Fruit fly (Drosophila melanogaster) whole organism, embryonic: ENCODE measurements around the gene CG6330.

Experiments
- Ada2b ChIP-seq: fragments of 200-800 bp; sonication (Bioruptor generic); IDR thresholded peaks from 2 replicates; pipeline ENCODE4 v1.3.6; 2022; ENCODE audit warnings: missing biosample characterization, missing genetic modification characterization
- Adf1 ChIP-seq: fragments of 200-800 bp; sonication (Bioruptor generic); IDR thresholded peaks from 2 replicates; pipeline ENCODE4 v1.3.6; 2022; ENCODE audit warnings: missing biosample characterization, missing genetic modification characterization
- BtbVII ChIP-seq: fragments of 200-800 bp; sonication (Bioruptor generic); optimal IDR thresholded peaks from 3 replicates; lab custom pipeline; 2017; ENCODE audit warnings: missing biosample characterization, mild to moderate bottlenecking, missing genetic modification characterization
- CG10366 ChIP-seq: fragments of 200-800 bp; sonication (Bioruptor generic); IDR thresholded peaks from 2 replicates; pipeline ENCODE4 v1.3.6; 2022; ENCODE audit warnings: missing biosample characterization, missing genetic modification characterization
- CG12299 ChIP-seq: fragments of 200-800 bp; sonication (Bioruptor generic); optimal IDR thresholded peaks from 2 replicates; lab custom pipeline; 2018; ENCODE audit warnings: missing biosample characterization, mild to moderate bottlenecking, missing genetic modification characterization
- CG12942 ChIP-seq: fragments of 200-800 bp; sonication (Bioruptor generic); optimal IDR thresholded peaks from 3 replicates; lab custom pipeline; 2016; ENCODE audit warnings: missing biosample characterization, missing genetic modification characterization
- CG13123 ChIP-seq: fragments of 200-800 bp; sonication (Bioruptor generic); optimal IDR thresholded peaks from 2 replicates; lab custom pipeline; 2016; ENCODE audit warnings: missing biosample characterization, missing genetic modification characterization
- CG13894 ChIP-seq: fragments of 200-800 bp; sonication (Bioruptor generic); optimal IDR thresholded peaks from 3 replicates; lab custom pipeline; 2018; ENCODE audit warnings: missing biosample characterization, mild to moderate bottlenecking, missing genetic modification characterization, moderate library complexity
- CG15073 ChIP-seq: fragments of 200-800 bp; sonication (Bioruptor generic); optimal IDR thresholded peaks from 2 replicates; lab custom pipeline; 2016; ENCODE audit warnings: missing biosample characterization, missing genetic modification characterization
- CG1647 ChIP-seq: fragments of 200-800 bp; sonication (Bioruptor generic); optimal IDR thresholded peaks from 3 replicates; lab custom pipeline; 2016; ENCODE audit warnings: missing biosample characterization, missing genetic modification characterization
- CG32772 ChIP-seq: fragments of 200-800 bp; sonication (Bioruptor generic); IDR thresholded peaks from 2 replicates; pipeline ENCODE4 v1.3.6; 2022; ENCODE audit warnings: missing biosample characterization, missing genetic modification characterization
- CG34376 ChIP-seq: fragments of 200-800 bp; sonication (Bioruptor generic); optimal IDR thresholded peaks from 2 replicates; lab custom pipeline; 2018; ENCODE audit warnings: missing biosample characterization, mild to moderate bottlenecking, missing genetic modification characterization
- CG4328 ChIP-seq: fragments of 200-800 bp; sonication (Bioruptor generic); optimal IDR thresholded peaks from 3 replicates; lab custom pipeline; 2017; ENCODE audit warnings: missing biosample characterization, missing genetic modification reagents, missing genetic modification characterization
- CG4424 ChIP-seq: fragments of 200-800 bp; sonication (Bioruptor generic); optimal IDR thresholded peaks from 3 replicates; lab custom pipeline; 2016; ENCODE audit warnings: missing biosample characterization, missing genetic modification characterization
- CG4707 ChIP-seq: fragments of 200-800 bp; sonication (Bioruptor generic); optimal IDR thresholded peaks from 2 replicates; lab custom pipeline; 2018; ENCODE audit warnings: missing biosample characterization, mild to moderate bottlenecking, missing genetic modification characterization, moderate library complexity
- CG4730 ChIP-seq: fragments of 200-800 bp; sonication (Bioruptor generic); IDR thresholded peaks from 2 replicates; pipeline ENCODE4 v1.3.6; 2022; ENCODE audit warnings: missing biosample characterization, missing genetic modification characterization
- CG5180 ChIP-seq: fragments of 200-800 bp; sonication (Bioruptor generic); optimal IDR thresholded peaks from 3 replicates; lab custom pipeline; 2017; ENCODE audit warnings: missing biosample characterization, missing genetic modification characterization, mild to moderate bottlenecking, moderate library complexity, missing genetic modification reagents
- CG6654 ChIP-seq: fragments of 200-800 bp; sonication (Bioruptor generic); optimal IDR thresholded peaks from 2 replicates; lab custom pipeline; 2017; ENCODE audit warnings: missing biosample characterization, mild to moderate bottlenecking, missing genetic modification characterization
- CG7372 ChIP-seq: fragments of 200-800 bp; sonication (Bioruptor generic); IDR thresholded peaks from 2 replicates; pipeline ENCODE4 v1.3.6; 2022; ENCODE audit warnings: missing biosample characterization, missing genetic modification characterization
- CG7987 ChIP-seq: fragments of 200-800 bp; sonication (Bioruptor generic); optimal IDR thresholded peaks from 2 replicates; lab custom pipeline; 2018; ENCODE audit warnings: missing biosample characterization, mild to moderate bottlenecking, missing genetic modification characterization, moderate library complexity
- CG8281 ChIP-seq: fragments of 200-800 bp; sonication (Bioruptor generic); optimal IDR thresholded peaks from 2 replicates; lab custom pipeline; 2018; ENCODE audit warnings: missing biosample characterization, mild to moderate bottlenecking, missing genetic modification characterization, moderate library complexity
- CG8290 ChIP-seq, 3 experiments: fragments of 200-800 bp; sonication (Bioruptor generic); optimal IDR thresholded peaks; 2 replicates each; lab custom pipeline; 2016 to 2019; ENCODE audit warnings: missing biosample characterization in 3 of 3, missing genetic modification characterization in 3 of 3, mild to moderate bottlenecking in 2 of 3, moderate library complexity in 1 of 3
- Doc3 ChIP-seq: fragments of 200-800 bp; sonication (Bioruptor generic); IDR thresholded peaks from 3 replicates; pipeline ENCODE4 v1.3.6; 2022; ENCODE audit warnings: missing biosample characterization, missing genetic modification characterization; ENCODE audit not compliant: partially characterized antibody
- Hr78 ChIP-seq, 2 experiments: fragments of 200-800 bp in 1 of 2; fragments of >200 bp in 1 of 2; sonication (Bioruptor generic) in 1 of 2; optimal IDR thresholded peaks; 2 replicates each; lab custom pipeline; 2017 to 2019; ENCODE audit warnings: missing biosample characterization in 2 of 2, missing genetic modification characterization in 2 of 2, mild to moderate bottlenecking in 1 of 2, moderate library complexity in 1 of 2
- Lhr ChIP-seq: fragments of 200-800 bp; sonication (Bioruptor generic); optimal IDR thresholded peaks from 3 replicates; lab custom pipeline; 2017; ENCODE audit warnings: mild to moderate bottlenecking, missing biosample characterization, missing genetic modification reagents, missing genetic modification characterization
- NC2α ChIP-seq: fragments of 200-800 bp; sonication (Bioruptor generic); optimal IDR thresholded peaks from 2 replicates; lab custom pipeline; 2016; ENCODE audit warnings: missing biosample characterization, missing genetic modification characterization
- Optix ChIP-seq: fragments of 200-800 bp; sonication (Bioruptor generic); IDR thresholded peaks from 3 replicates; pipeline ENCODE4 v1.3.6; 2022; ENCODE audit warnings: missing biosample characterization, missing genetic modification characterization
- Scr ChIP-seq: fragments of 200-800 bp; sonication (Bioruptor generic); IDR thresholded peaks from 2 replicates; pipeline ENCODE4 v1.3.6; 2022; ENCODE audit warnings: missing biosample characterization, missing genetic modification characterization; ENCODE audit not compliant: partially characterized antibody
- Side ChIP-seq: fragments of 200-800 bp; sonication (Bioruptor generic); optimal IDR thresholded peaks from 2 replicates; lab custom pipeline; 2016; ENCODE audit warnings: missing biosample characterization, missing genetic modification characterization
- Sry-δ ChIP-seq: fragments of 200-800 bp; sonication (Bioruptor generic); optimal IDR thresholded peaks from 2 replicates; lab custom pipeline; 2016; ENCODE audit warnings: missing biosample characterization, missing genetic modification characterization
- cad ChIP-seq: fragments of >200 bp; optimal IDR thresholded peaks from 2 replicates; lab custom pipeline; 2017; ENCODE audit warnings: missing biosample characterization, missing genetic modification characterization
- chn ChIP-seq: fragments of 200-800 bp; sonication (Bioruptor generic); optimal IDR thresholded peaks from 2 replicates; lab custom pipeline; 2016; ENCODE audit warnings: missing biosample characterization, missing genetic modification characterization
- corto ChIP-seq: fragments of 200-800 bp; sonication (Bioruptor generic); optimal IDR thresholded peaks from 2 replicates; lab custom pipeline; 2016; ENCODE audit warnings: missing biosample characterization, mild to moderate bottlenecking, missing genetic modification characterization, moderate library complexity
- crol ChIP-seq: fragments of 200-800 bp; sonication (Bioruptor generic); IDR thresholded peaks from 2 replicates; pipeline ENCODE4 v1.3.6; 2022; ENCODE audit warnings: missing biosample characterization, missing genetic modification characterization
- dan ChIP-seq: fragments of 200-800 bp; sonication (Bioruptor generic); IDR thresholded peaks from 2 replicates; pipeline ENCODE4 v1.3.6; 2022; ENCODE audit warnings: missing biosample characterization, missing genetic modification characterization
- ftz-f1 ChIP-seq: fragments of 200-800 bp; sonication (Bioruptor generic); optimal IDR thresholded peaks from 2 replicates; lab custom pipeline; 2016; ENCODE audit warnings: missing biosample characterization, missing genetic modification characterization
- gce ChIP-seq: fragments of 200-800 bp; sonication (Bioruptor generic); IDR thresholded peaks from 3 replicates; pipeline ENCODE4 v1.3.6; 2022; ENCODE audit warnings: missing biosample characterization, missing genetic modification characterization
- gcm ChIP-seq: fragments of 200-800 bp; sonication (Bioruptor generic); optimal IDR thresholded peaks from 2 replicates; lab custom pipeline; 2019; ENCODE audit warnings: missing biosample characterization, mild to moderate bottlenecking, missing genetic modification characterization, moderate library complexity
- hb ChIP-seq: fragments of 200-800 bp; sonication (Bioruptor generic); IDR thresholded peaks from 3 replicates; pipeline ENCODE4 v1.3.6; 2022; ENCODE audit warnings: missing biosample characterization, missing genetic modification characterization; ENCODE audit not compliant: partially characterized antibody
- inv ChIP-seq: fragments of 200-800 bp; sonication (Bioruptor generic); IDR thresholded peaks from 2 replicates; pipeline ENCODE4 v1.3.6; 2022; ENCODE audit warnings: missing biosample characterization, missing genetic modification characterization; ENCODE audit not compliant: partially characterized antibody
- lola ChIP-seq, 3 experiments: fragments of >200 bp in 2 of 3; fragments of 200-800 bp in 1 of 3; sonication (Bioruptor generic) in 1 of 3; optimal IDR thresholded peaks; 2 replicates each; lab custom pipeline; 2017 to 2019; ENCODE audit warnings: missing biosample characterization in 3 of 3, missing genetic modification characterization in 3 of 3, mild to moderate bottlenecking in 1 of 3, moderate library complexity in 1 of 3
- maf-S ChIP-seq: fragments of 200-800 bp; sonication (Bioruptor generic); optimal IDR thresholded peaks from 2 replicates; lab custom pipeline; 2016; ENCODE audit warnings: missing biosample characterization, missing genetic modification characterization
- otp ChIP-seq: fragments of 200-800 bp; sonication (Bioruptor generic); IDR thresholded peaks from 3 replicates; pipeline ENCODE4, ENCODE4 v1.3.6; 2022; ENCODE audit warnings: missing biosample characterization, missing genetic modification characterization
- repo ChIP-seq: fragments of 200-800 bp; sonication (Bioruptor generic); optimal IDR thresholded peaks from 2 replicates; lab custom pipeline; 2016; ENCODE audit warnings: missing biosample characterization, missing genetic modification characterization
- sens ChIP-seq: fragments of 200-800 bp; sonication (Bioruptor generic); peaks from one replicate; lab custom pipeline; 2016; ENCODE audit warnings: missing biosample characterization, missing genetic modification characterization
- sisA ChIP-seq: fragments of 200-800 bp; sonication (Bioruptor generic); IDR thresholded peaks from 2 replicates; pipeline ENCODE4 v1.3.6; 2022; ENCODE audit warnings: missing biosample characterization, missing genetic modification characterization
- slp2 ChIP-seq: fragments of 200-800 bp; sonication (Bioruptor generic); optimal IDR thresholded peaks from 2 replicates; lab custom pipeline; 2016; ENCODE audit warnings: missing biosample characterization, missing genetic modification characterization
- stwl ChIP-seq: fragments of 200-800 bp; sonication (Bioruptor generic); optimal IDR thresholded peaks from 3 replicates; lab custom pipeline; 2018; ENCODE audit warnings: missing biosample characterization, mild to moderate bottlenecking, missing genetic modification characterization, moderate library complexity
- tna ChIP-seq: fragments of 200-800 bp; sonication (Bioruptor generic); IDR thresholded peaks from 2 replicates; pipeline ENCODE4 v1.3.6; 2022; ENCODE audit warnings: missing biosample characterization, missing genetic modification characterization; ENCODE audit not compliant: partially characterized antibody
- trem ChIP-seq: fragments of 200-800 bp; optimal IDR thresholded peaks from 3 replicates; lab custom pipeline; 2019; ENCODE audit warnings: missing biosample characterization, mild to moderate bottlenecking, missing genetic modification characterization, moderate library complexity

CG6330 gene

DNA sequence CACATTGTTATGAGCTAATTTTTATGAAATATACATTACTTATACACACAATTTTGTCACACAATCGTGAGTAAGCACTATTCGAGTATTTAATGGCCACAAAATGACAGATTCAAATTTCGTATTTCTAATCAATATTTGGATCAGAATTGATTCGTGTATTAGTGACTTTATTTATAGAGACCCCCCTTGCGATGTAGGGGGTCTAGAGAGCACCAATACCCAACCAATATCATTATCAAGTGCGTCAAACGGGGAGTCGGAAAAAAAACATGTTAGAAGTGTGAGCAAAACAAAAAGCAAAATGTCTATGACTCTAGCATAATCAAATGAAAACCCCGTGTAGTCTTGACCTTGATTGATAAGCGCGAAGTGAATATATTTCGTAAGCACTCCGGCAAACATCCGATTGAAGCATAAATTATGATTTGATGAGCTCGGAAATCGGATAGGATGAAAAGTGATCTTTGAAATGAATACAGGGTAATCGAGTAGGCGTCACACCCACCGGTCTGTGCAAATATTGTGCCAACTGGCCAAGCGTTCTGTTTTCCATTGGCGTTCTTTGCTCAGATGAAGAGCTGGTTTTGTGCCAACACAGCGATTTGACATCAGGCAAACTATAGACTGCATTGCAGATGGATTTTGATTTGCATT, 6.0 kb downstream of the CG6330 start (continued):
- TF ChIP-seq CG7372 (no peak), CG13894 (tag; lab: Kevin White, UChicago) (peak; percentile 10), hb (GFP tag; lab: Robert Waterston, UW) (no peak), lola (GFP tag; optimal IDR thresholded peaks at IDR 0.05; lab: Kevin White, UChicago) (no peak), NC2α (GFP tag; lab: Kevin White, UChicago) (no peak), Ada2b (GFP tag; lab: Robert Waterston, UW) (no peak), CG5180 (no peak), Doc3 (GFP tag; lab: Robert Waterston, UW) (no peak), repo (no peak), CG8290 (GFP tag; optimal IDR thresholded peaks at IDR 0.05; lab: Kevin White, UChicago) (no peak), CG8290 (tag; optimal IDR thresholded peaks at IDR 0.05; lab: Kevin White, UChicago) (peak in 1 of 2 experiments; percentile 57), CG10366 (GFP tag; lab: Robert Waterston, UW) (no peak), CG1647 (GFP tag; lab: Kevin White, UChicago) (peak; percentile 7), chn (GFP tag; lab: Kevin White, UChicago) (peak; percentile 24), crol (GFP tag; lab: Robert Waterston, UW) (no peak), ftz-f1 (GFP tag; lab: Kevin White, UChicago) (peak; percentile 65), Optix (GFP tag; lab: Robert Waterston, UW) (no peak), CG8281 (tag; lab: Kevin White, UChicago) (no peak), gce (GFP tag; lab: Robert Waterston, UW) (no peak), Lhr (no peak), Sry-δ (GFP tag; lab: Kevin White, UChicago) (peak; percentile 13), CG4328 (GFP tag; lab: Kevin White, UChicago) (no peak), slp2 (GFP tag; lab: Kevin White, UChicago) (no peak), otp (GFP tag; lab: Robert Waterston, UW) (no peak), maf-S (GFP tag; lab: Kevin White, UChicago) (peak; percentile 12), CG15073 (no peak), corto (GFP tag; lab: Kevin White, UChicago) (no peak), sens (GFP tag; lab: Kevin White, UChicago) (no peak), BtbVII (peak; percentile 43), stwl (tag; lab: Kevin White, UChicago) (no peak), Side (GFP tag; lab: Kevin White, UChicago) (no peak), CG32772 (GFP tag; lab: Robert Waterston, UW) (no peak), Scr (no peak), sisA (GFP tag; lab: Robert Waterston, UW) (no peak), inv (GFP tag; lab: Robert Waterston, UW) (no peak), CG12942 (GFP tag; lab: Kevin White, UChicago) (no peak), CG4424 (GFP tag; lab: Kevin White, UChicago) (no peak), dan (GFP tag; lab: Robert Waterston, UW) (no peak), cad (GFP tag; lab: Kevin White, UChicago) (no peak), tna (no peak), gcm (GFP tag; lab: Kevin White, UChicago) (no peak), CG34376 (peak; percentile 90), CG4707 (no peak), Hr78 (GFP tag; optimal IDR thresholded peaks at IDR 0.05; lab: Kevin White, UChicago) (no peak), Adf1 (GFP tag; lab: Robert Waterston, UW) (no peak), CG13123 (GFP tag; lab: Kevin White, UChicago) (no peak), CG4730 (GFP tag; lab: Robert Waterston, UW) (no peak), CG12299 (tag; lab: Kevin White, UChicago) (no peak), trem (tag; lab: Kevin White, UChicago) (no peak), CG7987 (peak; percentile 20), CG6654 (GFP tag; lab: Kevin White, UChicago) (no peak)
